Worm (Caenorhabditis elegans) whole organism, mixed stage, embryonic: ENCODE measurements around the gene K04C2.2.

Experiments used
- ceh-39 ChIP-seq: fragments of 150-350 bp; optimal IDR thresholded peaks from 2 replicates; lab custom pipeline; 2014; ENCODE audit warnings: missing biosample characterization, missing genetic modification characterization
- elt-3 ChIP-seq: fragments of 150-350 bp; optimal IDR thresholded peaks from 2 replicates; lab custom pipeline; 2014; ENCODE audit warnings: missing biosample characterization, missing genetic modification characterization
- flh-1 ChIP-seq: fragments of 200-800 bp; sonication (Bioruptor generic); optimal IDR thresholded peaks from 2 replicates; lab custom pipeline; 2018; ENCODE audit warnings: mild to moderate bottlenecking, missing genetic modification characterization, moderate library complexity, missing compliant biosample characterization
- lsy-2 ChIP-seq: fragments of 150-350 bp; optimal IDR thresholded peaks from 2 replicates; lab custom pipeline; 2014; ENCODE audit warnings: missing biosample characterization, missing genetic modification characterization
- nhr-12 ChIP-seq: fragments of 150-350 bp; optimal IDR thresholded peaks from 2 replicates; lab custom pipeline; 2014; ENCODE audit warnings: missing biosample characterization, missing genetic modification characterization
- pha-4 ChIP-seq: fragments of 150-350 bp; optimal IDR thresholded peaks from 2 replicates; lab custom pipeline; 2018; ENCODE audit warnings: missing biosample characterization, missing genetic modification reagents, missing genetic modification characterization
- snpc-4 ChIP-seq: fragments of 150-350 bp; optimal IDR thresholded peaks from 2 replicates; lab custom pipeline; 2014; ENCODE audit warnings: missing biosample characterization, missing genetic modification characterization
- zip-8 ChIP-seq: fragments of 150-350 bp; optimal IDR thresholded peaks from 2 replicates; lab custom pipeline; 2014; ENCODE audit warnings: missing biosample characterization, missing genetic modification characterization

DNA sequence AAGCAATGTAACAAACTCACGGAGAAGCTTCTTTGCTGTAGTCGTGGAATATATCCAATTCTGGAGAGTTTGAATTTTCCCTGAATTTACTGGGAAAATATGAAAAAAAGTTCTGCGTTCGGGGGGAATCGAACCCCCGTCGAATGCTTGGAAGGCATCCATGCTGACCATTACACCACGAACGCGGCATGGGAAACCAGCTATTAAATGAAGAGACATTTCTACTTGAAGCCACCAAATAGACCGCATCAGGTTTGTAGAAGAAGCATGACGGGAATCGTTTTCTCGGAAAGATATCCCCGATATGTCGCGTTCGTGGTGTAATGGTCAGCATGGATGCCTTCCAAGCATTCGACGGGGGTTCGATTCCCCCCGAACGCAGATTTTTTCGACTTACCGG, 1.1 kb upstream of the K04C2.2 start:
- no peak for TF ChIP-seq elt-3 (tag; lab: Kevin White, UChicago)
- TF ChIP-seq lsy-2 = no peak
- no peak for TF ChIP-seq flh-1
- TF ChIP-seq snpc-4 (tag; lab: Kevin White, UChicago) = no peak
- no peak for TF ChIP-seq ceh-39 (tag; lab: Kevin White, UChicago)
- no peak for TF ChIP-seq pha-4
- TF ChIP-seq nhr-12 (tag; lab: Kevin White, UChicago) = no peak
- TF ChIP-seq zip-8 (tag; lab: Kevin White, UChicago) = no peak
